Fruit fly (Drosophila melanogaster): ENCODE data around the gene Arv1.

DNA sequence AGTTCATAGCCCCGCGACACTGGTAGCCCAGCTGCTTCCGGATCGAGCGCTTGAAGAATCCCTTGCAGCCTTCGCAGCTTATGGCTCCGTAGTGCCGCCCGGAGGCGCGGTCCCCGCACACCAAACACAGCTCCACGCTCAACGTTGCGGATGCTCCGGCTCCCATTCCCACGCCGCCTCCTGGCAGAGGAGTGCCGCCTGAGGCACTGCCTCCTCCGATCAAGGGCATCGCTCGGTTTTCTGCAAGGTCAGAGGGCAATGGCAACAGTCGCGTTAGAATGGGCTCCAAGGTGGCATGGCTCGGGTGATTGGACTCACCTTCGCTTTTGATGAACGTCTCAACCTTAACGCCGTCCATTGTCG lies 32.6 kb downstream of the Arv1 start:
- TF ChIP-seq kay (GFP tag; ENCODE audit: borderline replicate concordance): no peak
- no peak for TF ChIP-seq Mnt (GFP tag; optimal IDR thresholded peaks at IDR 0.05)
- no peak for TF ChIP-seq CG14711 (tag; optimal IDR thresholded peaks at IDR 0.05)
- TF ChIP-seq Crg-1 (GFP tag; optimal IDR thresholded peaks at IDR 0.05): no peak
- TF ChIP-seq CG11617 (GFP tag; optimal IDR thresholded peaks at IDR 0.05): no peak
